Worm (Caenorhabditis elegans) whole organism, L3 larva: ENCODE data around the gene spp-14.

Source experiments
- ZK546.5 ChIP-seq: sonication (generic microtip); optimal IDR thresholded peaks from 2 replicates; lab custom pipeline; 2017; ENCODE audit warnings: missing biosample characterization, missing genetic modification characterization
- aly-2 ChIP-seq: fragments of 150-350 bp; optimal IDR thresholded peaks from 2 replicates; lab custom pipeline; 2014; ENCODE audit warnings: missing biosample characterization, missing genetic modification characterization
- ama-1 ChIP-seq: fragments of 150-350 bp; optimal IDR thresholded peaks from 2 replicates; lab custom pipeline; 2018
- ceh-16 ChIP-seq: sonication (generic microtip); optimal IDR thresholded peaks from 2 replicates; lab custom pipeline; 2017; ENCODE audit warnings: missing biosample characterization, missing genetic modification characterization
- ceh-28 ChIP-seq: fragments of 150-350 bp; optimal IDR thresholded peaks from 2 replicates; lab custom pipeline; 2014; ENCODE audit warnings: missing biosample characterization, missing genetic modification reagents, missing genetic modification characterization
- ceh-82 ChIP-seq: fragments of 150-350 bp; optimal IDR thresholded peaks from 2 replicates; lab custom pipeline; 2014; ENCODE audit warnings: missing biosample characterization, missing genetic modification characterization
- ceh-9 ChIP-seq: sonication (generic microtip); optimal IDR thresholded peaks from 2 replicates; lab custom pipeline; 2018; ENCODE audit warnings: missing biosample characterization, missing genetic modification characterization
- egl-5 ChIP-seq: fragments of 150-350 bp; optimal IDR thresholded peaks from 2 replicates; lab custom pipeline; 2017; ENCODE audit warnings: missing biosample characterization, missing genetic modification reagents, missing genetic modification characterization, inconsistent platforms
- elt-1 ChIP-seq: fragments of 150-350 bp; optimal IDR thresholded peaks from 2 replicates; lab custom pipeline; 2014; ENCODE audit warnings: missing biosample characterization, missing genetic modification characterization
- elt-2 ChIP-seq: sonication (generic microtip); optimal IDR thresholded peaks from 2 replicates; lab custom pipeline; 2016; ENCODE audit warnings: missing genetic modification reagents, mild to moderate bottlenecking, missing genetic modification characterization, missing compliant biosample characterization
- eor-1 ChIP-seq, 2 experiments: fragments of 150-350 bp; optimal IDR thresholded peaks; 2 replicates each; lab custom pipeline; 2014 to 2018; ENCODE audit warnings: missing biosample characterization in 2 of 2, missing genetic modification characterization in 2 of 2
- fkh-10 ChIP-seq: sonication (generic microtip); optimal IDR thresholded peaks from 2 replicates; lab custom pipeline; 2017; ENCODE audit warnings: missing biosample characterization, missing genetic modification reagents, missing genetic modification characterization
- fkh-2 ChIP-seq: fragments of 150-350 bp; optimal IDR thresholded peaks from 2 replicates; lab custom pipeline; 2014; ENCODE audit warnings: missing biosample characterization, missing genetic modification reagents, missing genetic modification characterization
- hmg-11 ChIP-seq: sonication (generic microtip); optimal IDR thresholded peaks from 2 replicates; lab custom pipeline; 2016; ENCODE audit warnings: missing genetic modification characterization, missing compliant biosample characterization
- lin-15B ChIP-seq: fragments of 150-350 bp; optimal IDR thresholded peaks from 2 replicates; lab custom pipeline; 2014; ENCODE audit warnings: missing biosample characterization, missing genetic modification characterization
- lin-39 ChIP-seq: fragments of 150-350 bp; optimal IDR thresholded peaks from 2 replicates; lab custom pipeline; 2018; ENCODE audit warnings: missing biosample characterization, missing genetic modification reagents, missing genetic modification characterization
- lsy-12 ChIP-seq: sonication (generic microtip); optimal IDR thresholded peaks from 2 replicates; lab custom pipeline; 2016; ENCODE audit warnings: mild to moderate bottlenecking, missing genetic modification characterization, missing compliant biosample characterization
- mdl-1 ChIP-seq: fragments of 150-350 bp; optimal IDR thresholded peaks from 2 replicates; lab custom pipeline; 2014; ENCODE audit warnings: missing biosample characterization, missing genetic modification characterization
- mml-1 ChIP-seq: fragments of 150-350 bp; sonication (generic microtip); optimal IDR thresholded peaks from 3 replicates; lab custom pipeline; 2014; ENCODE audit warnings: missing biosample characterization, missing genetic modification characterization
- nhr-11 ChIP-seq: fragments of 150-350 bp; optimal IDR thresholded peaks from 2 replicates; lab custom pipeline; 2014; ENCODE audit warnings: missing biosample characterization, missing genetic modification characterization
- nhr-23 ChIP-seq: fragments of 150-350 bp; optimal IDR thresholded peaks from 2 replicates; lab custom pipeline; 2014; ENCODE audit warnings: missing biosample characterization, missing genetic modification reagents, missing genetic modification characterization
- nhr-237 ChIP-seq: fragments of 150-350 bp; optimal IDR thresholded peaks from 2 replicates; lab custom pipeline; 2014; ENCODE audit warnings: missing biosample characterization, missing genetic modification characterization
- nhr-25 ChIP-seq: sonication (generic microtip); optimal IDR thresholded peaks from 2 replicates; lab custom pipeline; 2017; ENCODE audit warnings: missing biosample characterization, missing genetic modification characterization
- nhr-28 ChIP-seq: fragments of 150-350 bp; optimal IDR thresholded peaks from 2 replicates; lab custom pipeline; 2014; ENCODE audit warnings: missing biosample characterization, missing genetic modification characterization
- nhr-43 ChIP-seq: sonication (generic microtip); optimal IDR thresholded peaks from 2 replicates; lab custom pipeline; 2016; ENCODE audit warnings: mild to moderate bottlenecking, missing genetic modification characterization, missing compliant biosample characterization; ENCODE audit not compliant: poor library complexity, severe bottlenecking
- nhr-76 ChIP-seq: fragments of 150-350 bp; sonication (generic microtip); optimal IDR thresholded peaks from 5 replicates; lab custom pipeline; 2014; ENCODE audit warnings: missing biosample characterization, missing genetic modification characterization
- pha-4 ChIP-seq: fragments of 150-350 bp; optimal IDR thresholded peaks from 2 replicates; lab custom pipeline; 2014; ENCODE audit warnings: missing biosample characterization, missing genetic modification reagents, missing genetic modification characterization
- pqm-1 ChIP-seq: fragments of 150-350 bp; optimal IDR thresholded peaks from 2 replicates; lab custom pipeline; 2017; ENCODE audit warnings: missing biosample characterization, missing genetic modification characterization, inconsistent platforms
- skn-1 ChIP-seq: fragments of 150-350 bp; optimal IDR thresholded peaks from 2 replicates; lab custom pipeline; 2014; ENCODE audit warnings: missing biosample characterization, missing genetic modification characterization
- unc-39 ChIP-seq: sonication (generic microtip); optimal IDR thresholded peaks from 4 replicates; lab custom pipeline; 2017; ENCODE audit warnings: missing biosample characterization, missing genetic modification characterization
- unc-62 ChIP-seq: fragments of 150-350 bp; sonication (generic microtip); optimal IDR thresholded peaks from 4 replicates; lab custom pipeline; 2014; ENCODE audit warnings: missing biosample characterization, missing genetic modification reagents, missing genetic modification characterization
- zag-1 ChIP-seq: fragments of 150-350 bp; optimal IDR thresholded peaks from 2 replicates; lab custom pipeline; 2014; ENCODE audit warnings: missing biosample characterization, missing genetic modification characterization
- ztf-11 ChIP-seq: fragments of 150-350 bp; optimal IDR thresholded peaks from 2 replicates; lab custom pipeline; 2014; ENCODE audit warnings: missing biosample characterization, missing genetic modification characterization

spp-14 gene

DNA sequence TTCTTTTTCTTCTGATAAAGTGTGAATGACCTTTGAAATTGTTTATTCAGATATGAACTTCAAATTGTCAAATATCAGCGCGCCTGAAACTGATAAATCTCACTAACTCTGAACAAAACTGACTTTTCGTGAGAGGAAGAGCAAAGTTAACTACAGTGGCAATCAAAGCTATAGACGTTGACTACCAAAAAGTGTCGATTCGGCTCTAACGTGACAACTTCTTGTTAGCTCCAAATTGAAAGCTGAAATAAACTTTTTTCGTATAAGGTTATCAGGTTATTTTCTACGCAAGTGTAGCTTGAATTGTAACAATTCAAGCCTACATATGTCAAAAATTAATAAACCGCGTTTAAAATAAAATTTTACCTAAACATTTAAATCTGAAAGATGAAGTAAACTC is 572 bp downstream of the spp-14 start:
- no peak for TF ChIP-seq ama-1 (lab: Kevin White, UChicago)
- no peak for TF ChIP-seq nhr-76 (tag; lab: Kevin White, UChicago)
- no peak for TF ChIP-seq nhr-28 (tag; lab: Kevin White, UChicago)
- no peak for TF ChIP-seq nhr-237 (tag; lab: Kevin White, UChicago)
- no peak for TF ChIP-seq hmg-11 (tag; lab: Kevin White, UChicago)

DNA sequence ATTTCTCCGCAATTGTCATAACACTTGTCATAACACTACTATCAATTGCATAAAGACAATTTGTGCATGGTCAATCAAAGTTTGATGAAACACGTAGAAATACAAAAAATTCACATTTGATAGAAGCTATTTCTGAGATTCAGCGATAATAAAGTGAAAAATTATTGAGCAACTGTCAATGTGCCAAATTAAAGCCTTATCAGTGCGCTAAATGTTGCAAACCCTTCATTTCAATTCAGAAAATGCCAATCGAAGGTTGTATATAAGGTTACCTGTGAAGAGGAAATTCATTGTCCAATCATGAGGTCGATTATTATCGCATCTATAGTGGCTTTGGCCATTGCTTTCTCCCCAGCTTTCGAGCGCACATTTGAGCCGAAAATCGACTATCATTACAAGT is 1.8 kb downstream of the spp-14 start, which contains the start of gene vit-1:
Gene vit-1, plus strand, starts transcription at position 289 of the 400 bp plus-strand sequence.
- TF ChIP-seq ceh-82 (tag; lab: Kevin White, UChicago) (no peak), unc-62 (GFP tag; lab: Kevin White, UChicago) (no peak), ceh-28 (no peak), eor-1 (tag; optimal IDR thresholded peaks at IDR 0.05; lab: Kevin White, UChicago) (no peak), skn-1 (tag; lab: Kevin White, UChicago) (no peak), nhr-23 (tag; lab: Kevin White, UChicago) (no peak), ama-1 (lab: Kevin White, UChicago) (no peak), nhr-25 (no peak), fkh-10 (no peak), ceh-9 (no peak)

DNA sequence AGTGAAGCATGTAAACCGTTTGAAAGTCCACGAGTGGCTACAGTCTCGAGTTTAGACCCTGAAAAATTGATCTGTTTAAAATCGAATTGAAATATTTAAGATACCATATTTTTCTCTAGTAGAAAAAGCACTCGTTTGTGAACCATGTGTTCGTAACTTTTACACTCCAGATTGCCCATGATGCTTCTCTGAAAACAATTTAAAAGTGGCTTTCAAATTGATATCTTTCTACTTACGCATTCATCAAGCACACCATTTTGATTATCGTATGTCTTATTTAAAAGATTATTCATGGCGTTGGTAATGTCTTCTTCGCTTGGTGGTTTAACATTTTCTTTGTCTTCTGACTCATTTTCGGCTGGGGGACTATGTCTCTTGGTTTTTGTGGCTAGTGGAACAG is 7.8 kb downstream of the spp-14 start:
- no peak for TF ChIP-seq elt-2
- no peak for TF ChIP-seq nhr-23 (tag; lab: Kevin White, UChicago)
- TF ChIP-seq nhr-237 (tag; lab: Kevin White, UChicago): no peak
- no peak for TF ChIP-seq nhr-43 (tag; lab: Kevin White, UChicago)

DNA sequence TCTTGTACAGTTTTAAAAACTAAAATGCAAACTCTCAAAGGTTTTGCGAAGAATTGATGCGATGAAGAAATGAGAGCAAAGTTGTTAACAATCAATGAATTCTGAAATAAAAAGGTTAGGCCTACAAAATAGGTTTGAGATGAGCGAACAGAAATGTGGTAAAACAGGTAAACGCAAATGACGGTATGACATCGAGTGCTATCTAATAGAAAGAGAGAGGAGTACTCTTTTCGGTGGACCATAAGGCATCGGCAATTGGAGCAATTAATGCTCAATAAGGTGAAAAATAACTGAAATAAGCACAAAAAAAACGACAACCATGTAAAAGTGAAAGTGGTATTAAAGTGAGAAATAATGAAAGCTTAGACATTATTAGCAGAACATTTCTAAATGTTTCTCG is 10.4 kb downstream of the spp-14 start, which contains the start of gene set-12:
Gene set-12, minus strand, starts transcription at position 101 of the 400 bp plus-strand sequence.
- TF ChIP-seq fkh-2 (tag; lab: Kevin White, UChicago) (no peak), nhr-25 (no peak), unc-39 (tag; lab: Kevin White, UChicago) (no peak), ZK546.5 (no peak), lin-15B (tag; lab: Kevin White, UChicago) (no peak), zag-1 (tag; lab: Kevin White, UChicago) (no peak), ceh-9 (no peak), skn-1 (tag; lab: Kevin White, UChicago) (no peak), hmg-11 (tag; lab: Kevin White, UChicago) (no peak), mdl-1 (tag; lab: Kevin White, UChicago) (no peak), ztf-11 (tag; lab: Kevin White, UChicago) (no peak), ama-1 (lab: Kevin White, UChicago) (no peak), nhr-11 (tag; lab: Kevin White, UChicago) (no peak), elt-2 (no peak)

DNA sequence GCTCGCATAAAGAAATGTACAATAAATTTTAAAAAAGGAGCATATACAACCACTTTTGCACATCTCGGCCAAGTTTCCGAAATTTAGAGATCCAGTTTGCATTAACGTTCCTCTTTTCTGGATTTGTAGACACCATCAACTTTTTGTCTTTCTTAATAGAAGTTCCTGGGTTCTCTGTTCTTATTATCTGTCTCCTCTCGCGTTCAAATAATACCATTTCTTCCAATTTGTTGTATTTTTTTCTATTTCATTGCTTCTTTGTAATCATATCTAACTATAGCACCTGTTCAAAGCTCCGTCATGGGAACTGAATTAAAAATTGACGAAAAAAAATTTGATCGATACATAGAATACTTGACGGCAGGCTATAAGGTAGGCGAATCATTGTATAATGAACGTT is 13.6 kb downstream of the spp-14 start, which contains the start of gene K09F5.1:
Gene K09F5.1, plus strand, starts transcription at position 301 of the 400 bp plus-strand sequence.
- no peak for TF ChIP-seq nhr-28 (tag; lab: Kevin White, UChicago)
- TF ChIP-seq egl-5 (tag; lab: Kevin White, UChicago): no peak
- TF ChIP-seq ZK546.5: no peak
- no peak for TF ChIP-seq lin-39
- TF ChIP-seq fkh-2 (tag; lab: Kevin White, UChicago): no peak
- no peak for TF ChIP-seq pha-4 (tag; lab: Kevin White, UChicago)
- no peak for TF ChIP-seq skn-1 (tag; lab: Kevin White, UChicago)
- TF ChIP-seq aly-2 (tag; lab: Kevin White, UChicago): no peak
- no peak for TF ChIP-seq lsy-12
- no peak for TF ChIP-seq mml-1 (tag; lab: Kevin White, UChicago)
- no peak for TF ChIP-seq ceh-9
- no peak for TF ChIP-seq nhr-237 (tag; lab: Kevin White, UChicago)
- TF ChIP-seq nhr-76 (tag; lab: Kevin White, UChicago): no peak
- TF ChIP-seq ama-1 (lab: Kevin White, UChicago): no peak
- no peak for TF ChIP-seq eor-1 (tag; optimal IDR thresholded peaks at IDR 0.05; lab: Kevin White, UChicago)
- no peak for TF ChIP-seq pqm-1 (tag; lab: Kevin White, UChicago)
- TF ChIP-seq, all 47 proteins: peak for 0

DNA sequence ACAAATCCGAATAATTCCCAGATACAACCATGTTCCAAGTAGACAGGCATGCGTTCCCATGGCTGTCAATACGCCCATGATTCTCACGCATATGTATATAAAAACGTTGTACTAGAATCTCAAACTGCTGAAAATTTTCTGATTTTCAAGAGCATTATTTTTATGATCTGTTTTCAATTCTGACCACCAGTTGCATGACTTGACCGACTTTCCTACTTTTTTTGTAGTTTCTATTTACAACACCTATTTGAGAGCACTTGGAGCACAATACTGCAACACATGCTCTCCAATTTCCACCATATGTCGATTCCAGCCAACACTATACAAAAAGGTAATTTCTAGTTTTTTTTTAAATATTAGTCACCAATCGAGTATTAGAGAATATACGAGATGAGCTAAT is 18.2 kb downstream of the spp-14 start, which contains the start of gene ref-2:
Gene ref-2, plus strand, starts transcription at position 301 of the 400 bp plus-strand sequence.
- no peak for TF ChIP-seq fkh-10
- TF ChIP-seq mml-1 (tag; lab: Kevin White, UChicago): no peak
- TF ChIP-seq unc-62 (GFP tag; lab: Kevin White, UChicago): no peak
- TF ChIP-seq elt-1 (tag; lab: Kevin White, UChicago): no peak
- no peak for TF ChIP-seq nhr-76 (tag; lab: Kevin White, UChicago)
- no peak for TF ChIP-seq ceh-16 (tag; lab: Kevin White, UChicago)
- TF ChIP-seq unc-39 (tag; lab: Kevin White, UChicago): no peak
- no peak for TF ChIP-seq nhr-237 (tag; lab: Kevin White, UChicago)
- TF ChIP-seq ceh-9: no peak
- TF ChIP-seq, all 47 proteins: peak for 0
